Fruit fly (Drosophila melanogaster): ENCODE results near the gene CG3036.

dm6 chr2L:4932284-4932683, 40.4 kb downstream of the CG3036 start, which contains the start of gene hoe1:
- no peak for TF ChIP-seq CTCF (optimal IDR thresholded peaks at IDR 0.05)
- no peak for TF ChIP-seq CG8478 (optimal IDR thresholded peaks at IDR 0.05)

Measured in S2 (cell line).